Fruit fly (Drosophila melanogaster) whole organism, prepupa: ENCODE results near the gene CG2124.

Experiments used
- Blimp-1 ChIP-seq: fragments of 200-800 bp; sonication (Bioruptor generic); optimal IDR thresholded peaks from 3 replicates; lab custom pipeline; 2017; ENCODE audit warnings: missing biosample characterization, missing genetic modification characterization, mild to moderate bottlenecking, moderate library complexity, missing genetic modification reagents
- CG10631 ChIP-seq: fragments of 200-800 bp; sonication (Bioruptor generic); optimal IDR thresholded peaks from 2 replicates; lab custom pipeline; 2016; ENCODE audit warnings: missing biosample characterization, missing genetic modification characterization
- CG16779 ChIP-seq: fragments of 200-800 bp; sonication (Bioruptor generic); optimal IDR thresholded peaks from 3 replicates; lab custom pipeline; 2017; ENCODE audit warnings: missing biosample characterization, mild to moderate bottlenecking, missing genetic modification characterization
- CG31627 ChIP-seq: fragments of 200-800 bp; sonication (Bioruptor generic); optimal IDR thresholded peaks from 3 replicates; lab custom pipeline; 2016; ENCODE audit warnings: missing biosample characterization, missing genetic modification characterization
- CG6163 ChIP-seq: fragments of 200-800 bp; sonication (Bioruptor generic); IDR thresholded peaks from 3 replicates; pipeline ENCODE4 v1.3.6; 2022; ENCODE audit warnings: missing biosample characterization, missing genetic modification characterization
- CG8119 ChIP-seq: fragments of 200-800 bp; sonication (Bioruptor generic); IDR thresholded peaks from 3 replicates; pipeline ENCODE4 v1.3.6; 2022; ENCODE audit warnings: missing biosample characterization, missing genetic modification characterization
- Eip75B ChIP-seq: fragments of 200-800 bp; sonication (Bioruptor generic); optimal IDR thresholded peaks from 3 replicates; lab custom pipeline; 2016; ENCODE audit warnings: missing biosample characterization, missing genetic modification characterization
- Ets96B ChIP-seq: fragments of 200-800 bp; optimal IDR thresholded peaks from 2 replicates; lab custom pipeline; 2019; ENCODE audit warnings: missing biosample characterization, mild to moderate bottlenecking, missing genetic modification characterization, moderate library complexity
- Hr4 ChIP-seq: fragments of 200-800 bp; sonication (Bioruptor generic); optimal IDR thresholded peaks from 3 replicates; lab custom pipeline; 2016; ENCODE audit warnings: missing biosample characterization, missing genetic modification characterization
- Sox102F ChIP-seq: fragments of 200-800 bp; sonication (Bioruptor generic); optimal IDR thresholded peaks from 2 replicates; lab custom pipeline; 2016; ENCODE audit warnings: missing biosample characterization, mild to moderate bottlenecking, missing genetic modification characterization
- Sox14 ChIP-seq: fragments of 200-800 bp; sonication (Bioruptor generic); optimal IDR thresholded peaks from 3 replicates; lab custom pipeline; 2016; ENCODE audit warnings: missing biosample characterization, missing genetic modification characterization
- acj6 ChIP-seq: fragments of 200-800 bp; sonication (Bioruptor generic); optimal IDR thresholded peaks from 3 replicates; lab custom pipeline; 2016; ENCODE audit warnings: missing biosample characterization, missing genetic modification characterization
- eg ChIP-seq: fragments of 200-800 bp; sonication (Bioruptor generic); IDR thresholded peaks from 3 replicates; pipeline ENCODE4 v1.3.6; 2022; ENCODE audit warnings: missing biosample characterization, missing genetic modification characterization
- pdm3 ChIP-seq: fragments of 200-800 bp; sonication (Bioruptor generic); optimal IDR thresholded peaks from 3 replicates; lab custom pipeline; 2016; ENCODE audit warnings: missing biosample characterization, missing genetic modification characterization

DNA sequence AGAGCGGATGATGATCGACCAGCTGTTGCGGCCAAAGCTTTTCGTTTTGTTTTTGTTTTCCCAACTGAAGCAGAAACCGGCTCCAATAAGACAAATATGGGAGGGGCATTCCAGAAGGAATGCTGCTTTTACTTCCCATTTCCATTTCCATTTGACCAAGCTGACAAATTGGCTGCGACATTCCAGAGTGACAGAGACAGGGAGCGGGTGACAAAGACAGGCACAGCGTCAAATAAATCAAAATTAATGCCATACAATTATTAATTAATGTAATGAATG, 48.1 kb upstream of the CG2124 start:
- TF ChIP-seq Sox14 (GFP tag; lab: Kevin White, UChicago) (no peak), Hr4 (GFP tag; lab: Kevin White, UChicago) (no peak), CG10631 (GFP tag; lab: Kevin White, UChicago) (no peak), acj6 (GFP tag; lab: Kevin White, UChicago) (no peak), Sox102F (no peak), CG16779 (tag; lab: Kevin White, UChicago) (no peak), CG6163 (GFP tag; lab: Robert Waterston, UW) (no peak), CG8119 (no peak), CG31627 (no peak), pdm3 (GFP tag; lab: Kevin White, UChicago) (no peak), eg (no peak), Blimp-1 (GFP tag; lab: Kevin White, UChicago) (no peak), Eip75B (GFP tag; lab: Kevin White, UChicago) (no peak), Ets96B (no peak)
